Worm (Caenorhabditis elegans): ENCODE results near the gene ttr-33.

- TF ChIP-seq pes-1 (GFP tag; IDR thresholded peaks at IDR 0.05) (no peak), ama-1 (optimal IDR thresholded peaks at IDR 0.05) (no peak), hmbx-1 (tag; optimal IDR thresholded peaks at IDR 0.05) (no peak), F13C5.2 (tag; optimal IDR thresholded peaks at IDR 0.05) (no peak), tra-4 (tag; optimal IDR thresholded peaks at IDR 0.05) (no peak), tbx-37 (GFP tag; conservative IDR thresholded peaks at IDR 0.05) (no peak), hmg-4 (GFP tag; optimal IDR thresholded peaks at IDR 0.05) (no peak), B0310.2 (tag; optimal IDR thresholded peaks at IDR 0.05) (no peak), sea-1 (GFP tag; conservative IDR thresholded peaks at IDR 0.05) (no peak)
Observed at ce11 chrV:7876881-7877475, 39.3 kb upstream of the ttr-33 start, which contains the start of gene F40A3.3.

All from whole organism, early embryonic.